Worm (Caenorhabditis elegans): Measurements from ENCODE around the gene elo-8.

elo-8 gene

DNA sequence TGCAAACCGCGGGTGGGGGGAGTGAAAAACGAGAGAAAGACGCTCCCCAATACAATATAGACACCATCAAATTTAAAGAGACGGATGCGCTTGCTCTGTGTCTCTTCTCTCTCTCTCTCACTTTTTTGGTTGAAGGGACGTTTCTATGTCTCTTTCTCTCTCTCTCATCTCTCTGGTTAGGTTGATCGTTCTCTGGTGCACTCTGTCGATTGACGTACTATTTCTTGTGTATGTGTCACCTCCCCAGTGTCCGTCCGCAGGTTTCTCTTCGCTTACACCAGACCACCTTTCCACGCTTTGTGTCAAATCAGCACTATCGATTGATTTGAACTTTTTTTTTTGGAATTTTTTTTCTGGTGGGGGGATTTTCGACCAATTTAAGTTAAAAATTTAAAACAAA is 11.6 kb upstream of the elo-8 start:
- no peak for TF ChIP-seq tbx-37 (GFP tag; conservative IDR thresholded peaks at IDR 0.05)
- no peak for TF ChIP-seq tbx-11 (GFP tag; IDR thresholded peaks at IDR 0.05)
- TF ChIP-seq tra-4 (tag; optimal IDR thresholded peaks at IDR 0.05): no peak
- TF ChIP-seq ceh-36 (tag; optimal IDR thresholded peaks at IDR 0.05): no peak
- TF ChIP-seq ceh-13 (GFP tag; optimal IDR thresholded peaks at IDR 0.05): no peak
- TF ChIP-seq ama-1 (optimal IDR thresholded peaks at IDR 0.05): no peak
- no peak for TF ChIP-seq hnd-1 (tag; optimal IDR thresholded peaks at IDR 0.05)
- TF ChIP-seq sea-1 (GFP tag; conservative IDR thresholded peaks at IDR 0.05): no peak
- TF ChIP-seq ets-7 (tag; optimal IDR thresholded peaks at IDR 0.05): no peak
- TF ChIP-seq hmg-4 (GFP tag; optimal IDR thresholded peaks at IDR 0.05): no peak
- TF ChIP-seq aly-1 (tag; optimal IDR thresholded peaks at IDR 0.05): no peak
- TF ChIP-seq B0310.2 (tag; optimal IDR thresholded peaks at IDR 0.05): no peak
- no peak for TF ChIP-seq hmbx-1 (tag; optimal IDR thresholded peaks at IDR 0.05)
- no peak for TF ChIP-seq F13C5.2 (tag; optimal IDR thresholded peaks at IDR 0.05)
- no peak for TF ChIP-seq scrt-1 (GFP tag; IDR thresholded peaks at IDR 0.05)
- no peak for TF ChIP-seq flt-1 (GFP tag; IDR thresholded peaks at IDR 0.05)
- no peak for TF ChIP-seq pes-1 (GFP tag; IDR thresholded peaks at IDR 0.05)

DNA sequence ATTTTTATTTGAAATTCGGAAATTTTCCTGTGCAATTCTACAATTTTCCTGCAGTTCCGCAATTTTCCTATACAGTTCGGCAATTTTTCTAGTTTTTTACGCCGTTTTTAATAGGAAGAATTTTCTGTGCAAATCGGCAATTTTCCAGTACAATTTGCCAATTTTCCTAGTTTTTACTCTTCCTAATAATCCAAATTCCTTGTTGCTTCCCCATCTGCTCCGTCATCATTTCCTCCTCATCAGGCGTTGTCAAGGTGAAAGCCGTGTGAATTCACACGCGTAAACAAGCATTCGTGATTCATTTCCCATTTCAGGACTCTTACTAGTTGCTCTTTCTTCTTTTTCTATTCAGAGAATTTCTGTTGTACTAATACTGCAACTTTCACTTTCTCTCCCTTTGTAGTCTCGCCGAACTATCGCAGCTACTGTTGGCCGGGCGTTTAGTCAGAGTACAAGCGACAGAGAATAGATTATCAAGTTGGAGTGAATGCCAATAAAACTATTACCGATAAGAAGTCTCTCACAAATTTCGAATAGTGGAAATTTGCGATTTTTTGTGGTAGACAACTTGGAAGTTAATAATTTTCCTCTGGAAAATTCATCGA is 9.8 kb upstream of the elo-8 start:
- no peak for TF ChIP-seq tbx-37 (GFP tag; conservative IDR thresholded peaks at IDR 0.05)
- no peak for TF ChIP-seq hmg-4 (GFP tag; optimal IDR thresholded peaks at IDR 0.05)
- TF ChIP-seq ets-7 (tag; optimal IDR thresholded peaks at IDR 0.05): no peak
- TF ChIP-seq aly-1 (tag; optimal IDR thresholded peaks at IDR 0.05): no peak
- no peak for TF ChIP-seq ceh-13 (GFP tag; optimal IDR thresholded peaks at IDR 0.05)
- no peak for TF ChIP-seq ama-1 (optimal IDR thresholded peaks at IDR 0.05)
- TF ChIP-seq hnd-1 (tag; optimal IDR thresholded peaks at IDR 0.05): no peak
- TF ChIP-seq flt-1 (GFP tag; IDR thresholded peaks at IDR 0.05): no peak
- TF ChIP-seq hmbx-1 (tag; optimal IDR thresholded peaks at IDR 0.05): no peak
- no peak for TF ChIP-seq tra-4 (tag; optimal IDR thresholded peaks at IDR 0.05)
- no peak for TF ChIP-seq B0310.2 (tag; optimal IDR thresholded peaks at IDR 0.05)
- no peak for TF ChIP-seq ceh-36 (tag; optimal IDR thresholded peaks at IDR 0.05)
- TF ChIP-seq F13C5.2 (tag; optimal IDR thresholded peaks at IDR 0.05): no peak
- no peak for TF ChIP-seq pes-1 (GFP tag; IDR thresholded peaks at IDR 0.05)
- no peak for TF ChIP-seq scrt-1 (GFP tag; IDR thresholded peaks at IDR 0.05)
- TF ChIP-seq sea-1 (GFP tag; conservative IDR thresholded peaks at IDR 0.05): no peak
- no peak for TF ChIP-seq tbx-11 (GFP tag; IDR thresholded peaks at IDR 0.05)

DNA sequence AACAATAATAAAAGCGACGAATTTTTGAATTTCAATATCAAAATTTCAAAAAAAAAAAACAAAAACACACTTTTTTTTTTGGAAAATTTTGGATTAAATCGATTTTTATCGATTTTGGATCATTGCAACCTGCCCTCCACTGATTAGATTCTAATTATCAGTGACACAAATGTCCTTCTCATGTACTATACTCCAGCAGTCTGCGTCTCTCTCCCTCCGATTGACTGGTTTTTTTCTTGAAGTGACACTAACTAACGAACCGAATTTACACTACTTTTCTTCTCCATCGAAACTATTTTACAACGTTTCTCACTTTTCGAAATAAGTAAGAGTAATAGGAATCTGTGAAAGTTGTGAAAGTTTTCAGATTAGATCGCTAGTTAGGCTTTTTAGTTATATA is 8.9 kb upstream of the elo-8 start:
- no peak for TF ChIP-seq pes-1 (GFP tag; IDR thresholded peaks at IDR 0.05)
- TF ChIP-seq sea-1 (GFP tag; conservative IDR thresholded peaks at IDR 0.05): no peak
- no peak for TF ChIP-seq ama-1 (optimal IDR thresholded peaks at IDR 0.05)
- TF ChIP-seq flt-1 (GFP tag; IDR thresholded peaks at IDR 0.05): no peak
- TF ChIP-seq aly-1 (tag; optimal IDR thresholded peaks at IDR 0.05): no peak
- no peak for TF ChIP-seq hmbx-1 (tag; optimal IDR thresholded peaks at IDR 0.05)
- TF ChIP-seq tbx-11 (GFP tag; IDR thresholded peaks at IDR 0.05): no peak
- no peak for TF ChIP-seq hnd-1 (tag; optimal IDR thresholded peaks at IDR 0.05)

DNA sequence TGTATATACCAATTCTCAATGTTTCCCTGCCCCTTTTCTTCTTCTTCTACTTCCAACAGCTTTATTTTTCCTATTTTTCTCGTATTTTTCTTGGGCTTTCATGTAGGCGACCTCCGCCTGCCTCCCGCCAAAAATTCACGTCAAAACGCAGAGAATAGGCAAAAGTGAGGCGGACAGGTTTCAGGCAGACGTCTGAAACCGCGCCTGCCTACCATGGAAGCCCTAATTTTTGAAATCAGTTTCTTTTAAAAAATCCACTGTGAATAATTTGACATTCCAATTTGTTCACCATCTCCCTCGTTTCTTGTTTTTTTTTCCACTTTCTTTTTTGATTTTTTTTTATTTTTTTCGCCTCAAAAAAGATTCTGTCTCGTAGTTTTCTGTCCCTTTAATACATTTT is 6.9 kb upstream of the elo-8 start:
- no peak for TF ChIP-seq B0310.2 (tag; optimal IDR thresholded peaks at IDR 0.05)
- TF ChIP-seq sea-1 (GFP tag; conservative IDR thresholded peaks at IDR 0.05): no peak
- TF ChIP-seq hmbx-1 (tag; optimal IDR thresholded peaks at IDR 0.05): no peak
- no peak for TF ChIP-seq scrt-1 (GFP tag; IDR thresholded peaks at IDR 0.05)
- TF ChIP-seq F13C5.2 (tag; optimal IDR thresholded peaks at IDR 0.05): no peak
- TF ChIP-seq pes-1 (GFP tag; IDR thresholded peaks at IDR 0.05): no peak
- TF ChIP-seq hnd-1 (tag; optimal IDR thresholded peaks at IDR 0.05): no peak
- no peak for TF ChIP-seq ceh-13 (GFP tag; optimal IDR thresholded peaks at IDR 0.05)
- no peak for TF ChIP-seq ama-1 (optimal IDR thresholded peaks at IDR 0.05)
- no peak for TF ChIP-seq ceh-36 (tag; optimal IDR thresholded peaks at IDR 0.05)
- TF ChIP-seq tbx-37 (GFP tag; conservative IDR thresholded peaks at IDR 0.05): no peak
- TF ChIP-seq flt-1 (GFP tag; IDR thresholded peaks at IDR 0.05): no peak
- TF ChIP-seq tra-4 (tag; optimal IDR thresholded peaks at IDR 0.05): no peak
- TF ChIP-seq tbx-11 (GFP tag; IDR thresholded peaks at IDR 0.05): no peak
- TF ChIP-seq aly-1 (tag; optimal IDR thresholded peaks at IDR 0.05): no peak
- TF ChIP-seq ets-7 (tag; optimal IDR thresholded peaks at IDR 0.05): no peak
- no peak for TF ChIP-seq hmg-4 (GFP tag; optimal IDR thresholded peaks at IDR 0.05)

DNA sequence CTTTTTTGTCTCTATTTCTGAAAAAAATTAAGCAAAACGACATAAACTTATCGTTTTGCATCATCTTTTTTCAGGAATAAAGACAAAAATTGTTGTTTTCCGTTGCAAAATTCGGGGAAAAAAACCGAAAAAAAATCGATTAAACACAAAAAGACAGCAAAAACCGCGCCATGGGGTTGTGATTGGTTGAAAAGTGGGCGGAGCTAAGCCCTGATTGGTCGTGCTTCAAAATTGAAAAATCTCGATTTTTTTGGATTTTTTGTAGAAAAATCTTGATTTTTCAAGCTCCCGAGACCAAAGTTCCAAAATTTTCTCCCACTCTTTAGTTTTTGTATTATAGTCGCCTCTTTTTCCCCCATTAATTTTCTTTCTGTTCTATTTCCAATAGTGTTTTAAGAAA is 6.4 kb upstream of the elo-8 start:
- TF ChIP-seq ceh-36 (tag; optimal IDR thresholded peaks at IDR 0.05) (no peak), pes-1 (GFP tag; IDR thresholded peaks at IDR 0.05) (no peak), hmbx-1 (tag; optimal IDR thresholded peaks at IDR 0.05) (no peak), ama-1 (optimal IDR thresholded peaks at IDR 0.05) (no peak)

DNA sequence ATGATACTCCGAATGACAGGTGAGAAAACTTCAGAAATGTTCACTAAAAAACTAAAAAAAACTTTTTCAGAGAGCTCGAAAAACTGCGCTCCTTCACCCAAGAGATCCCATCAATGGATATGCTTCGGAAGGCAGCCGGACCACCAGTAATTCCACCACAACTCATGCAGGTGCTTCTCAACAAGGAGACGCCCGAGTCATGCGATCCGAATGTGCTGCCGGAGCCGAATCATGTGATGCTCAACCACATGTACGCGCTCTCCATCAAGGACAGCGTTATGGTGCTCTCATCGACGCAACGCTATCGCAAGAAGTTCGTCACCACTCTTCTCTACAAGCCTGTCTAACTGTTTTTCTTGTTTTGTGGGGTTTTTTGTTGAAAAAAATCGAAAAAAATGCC is 5.9 kb upstream of the elo-8 start:
- TF ChIP-seq ama-1 (optimal IDR thresholded peaks at IDR 0.05) (no peak), tbx-11 (GFP tag; IDR thresholded peaks at IDR 0.05) (no peak), ceh-36 (tag; optimal IDR thresholded peaks at IDR 0.05) (no peak), F13C5.2 (tag; optimal IDR thresholded peaks at IDR 0.05) (no peak), hmg-4 (GFP tag; optimal IDR thresholded peaks at IDR 0.05) (no peak), tbx-37 (GFP tag; conservative IDR thresholded peaks at IDR 0.05) (no peak), ets-7 (tag; optimal IDR thresholded peaks at IDR 0.05) (no peak), tra-4 (tag; optimal IDR thresholded peaks at IDR 0.05) (no peak), flt-1 (GFP tag; IDR thresholded peaks at IDR 0.05) (no peak), aly-1 (tag; optimal IDR thresholded peaks at IDR 0.05) (no peak), hnd-1 (tag; optimal IDR thresholded peaks at IDR 0.05) (no peak), sea-1 (GFP tag; conservative IDR thresholded peaks at IDR 0.05) (no peak), pes-1 (GFP tag; IDR thresholded peaks at IDR 0.05) (no peak), hmbx-1 (tag; optimal IDR thresholded peaks at IDR 0.05) (no peak)

DNA sequence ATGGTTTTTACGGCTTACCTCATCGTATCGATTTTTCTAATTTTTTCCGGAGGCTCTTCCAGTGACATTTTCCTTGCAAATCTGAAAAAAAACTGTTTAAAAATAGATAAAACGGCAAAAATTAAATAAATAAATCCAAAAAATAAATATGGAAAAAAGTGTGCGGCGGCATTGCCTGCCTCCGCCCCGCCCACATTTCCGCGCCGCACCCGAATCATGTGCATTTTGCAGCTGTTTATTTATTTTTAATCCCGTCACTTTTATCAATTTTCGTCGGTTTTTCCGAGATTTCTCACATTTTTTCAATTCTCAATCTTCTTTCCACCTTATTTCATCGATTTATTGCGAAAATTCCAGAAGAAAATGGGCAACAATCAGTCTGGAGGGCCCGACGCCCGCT is 4.9 kb upstream of the elo-8 start, which contains the start of the genes Y47D3A.14 and aakb-2:
TSS of gene Y47D3A.14 (minus strand) at position 81 of the 400 bp plus-strand sequence.
TSS of gene aakb-2 (plus strand) at position 356 of the 400 bp plus-strand sequence.
- TF ChIP-seq ets-7 (tag; optimal IDR thresholded peaks at IDR 0.05): no peak
- peak; percentile 75 for TF ChIP-seq pes-1 (GFP tag; IDR thresholded peaks at IDR 0.05)
- TF ChIP-seq ceh-36 (tag; optimal IDR thresholded peaks at IDR 0.05): peak; percentile 36
- TF ChIP-seq tbx-11 (GFP tag; IDR thresholded peaks at IDR 0.05): no peak
- TF ChIP-seq F13C5.2 (tag; optimal IDR thresholded peaks at IDR 0.05): peak; percentile 88
- TF ChIP-seq scrt-1 (GFP tag; IDR thresholded peaks at IDR 0.05): no peak
- TF ChIP-seq sea-1 (GFP tag; conservative IDR thresholded peaks at IDR 0.05): peak; percentile 61; the same call in 1 of the 2 replicates
- peak; percentile 53 for TF ChIP-seq flt-1 (GFP tag; IDR thresholded peaks at IDR 0.05)
- no peak for TF ChIP-seq tra-4 (tag; optimal IDR thresholded peaks at IDR 0.05)
- peak; percentile 23 for TF ChIP-seq hnd-1 (tag; optimal IDR thresholded peaks at IDR 0.05)
- TF ChIP-seq aly-1 (tag; optimal IDR thresholded peaks at IDR 0.05): no peak
- peak; percentile 2 for TF ChIP-seq ceh-13 (GFP tag; optimal IDR thresholded peaks at IDR 0.05)
- TF ChIP-seq tbx-37 (GFP tag; conservative IDR thresholded peaks at IDR 0.05): no peak

Data from whole organism, early embryonic.